Fruit fly (Drosophila melanogaster) whole organism: ENCODE data around the gene Acp65Aa.

Source experiments
- CG8478 ChIP-seq: fragments of >200 bp; optimal IDR thresholded peaks from 2 replicates; lab custom pipeline; 2018; ENCODE audit warnings: inconsistent platforms
- Dll ChIP-seq: fragments of >200 bp; optimal IDR thresholded peaks from 2 replicates; lab custom pipeline; 2017
- EcR ChIP-seq, 2 experiments: fragments of >200 bp; optimal IDR thresholded peaks; 2 replicates each; lab custom pipeline; 2017; ENCODE audit warnings: missing biosample characterization in 2 of 2, missing genetic modification characterization in 2 of 2, missing genetic modification reagents in 2 of 2
- pan ChIP-seq: fragments of >200 bp; optimal IDR thresholded peaks from 2 replicates; lab custom pipeline; 2017
- psq ChIP-seq: fragments of >200 bp; optimal IDR thresholded peaks from 2 replicates; lab custom pipeline; 2017
- usp ChIP-seq: fragments of >200 bp; optimal IDR thresholded peaks from 2 replicates; lab custom pipeline; 2017; ENCODE audit warnings: missing biosample characterization, missing genetic modification characterization, mixed read lengths

dm6 chr3L:6110673-6111449, 41.7 kb downstream of the Acp65Aa start:
- TF ChIP-seq psq (no peak), EcR (GFP tag; optimal IDR thresholded peaks at IDR 0.05; lab: Kevin White, UChicago) (no peak), Dll (lab: Kevin White, UChicago) (no peak), CG8478 (no peak), pan (lab: Kevin White, UChicago) (no peak), usp (GFP tag; lab: Kevin White, UChicago) (no peak)
